Worm (Caenorhabditis elegans) whole organism, L1 larva: ENCODE results near the gene col-151.

Source experiments
- C04F5.9 ChIP-seq: sonication (generic microtip); optimal IDR thresholded peaks from 2 replicates; lab custom pipeline; 2016; ENCODE audit warnings: missing genetic modification characterization, missing compliant biosample characterization
- F16B12.6 ChIP-seq: fragments of 150-350 bp; optimal IDR thresholded peaks from 2 replicates; lab custom pipeline; 2014; ENCODE audit warnings: missing biosample characterization, missing genetic modification characterization
- Y116A8C.19 ChIP-seq: sonication (generic microtip); optimal IDR thresholded peaks from 2 replicates; lab custom pipeline; 2016; ENCODE audit warnings: missing compliant biosample characterization, missing genetic modification characterization, borderline replicate concordance
- aly-2 ChIP-seq: fragments of 150-350 bp; optimal IDR thresholded peaks from 2 replicates; lab custom pipeline; 2014; ENCODE audit warnings: missing biosample characterization, missing genetic modification characterization
- blmp-1 ChIP-seq: fragments of 150-350 bp; optimal IDR thresholded peaks from 2 replicates; lab custom pipeline; 2014; ENCODE audit warnings: missing biosample characterization, missing genetic modification characterization
- ceh-63 ChIP-seq: fragments of 200-800 bp; sonication (Bioruptor generic); optimal IDR thresholded peaks from 2 replicates; lab custom pipeline; 2018; ENCODE audit warnings: mild to moderate bottlenecking, missing genetic modification characterization, missing compliant biosample characterization
- ceh-82 ChIP-seq, 3 experiments: fragments of 150-350 bp in 1 of 3; sonication (generic microtip) in 2 of 3; optimal IDR thresholded peaks; 2 replicates each; lab custom pipeline; 2014 to 2017; ENCODE audit warnings: missing biosample characterization in 3 of 3, missing genetic modification characterization in 3 of 3
- ceh-90 ChIP-seq: sonication (generic microtip); optimal IDR thresholded peaks from 2 replicates; lab custom pipeline; 2016; ENCODE audit warnings: missing genetic modification characterization, missing compliant biosample characterization
- dsc-1 ChIP-seq: sonication (generic microtip); optimal IDR thresholded peaks from 2 replicates; lab custom pipeline; 2016; ENCODE audit warnings: mild to moderate bottlenecking, missing genetic modification characterization, missing compliant biosample characterization
- efl-1 ChIP-seq, 4 experiments: fragments of 150-350 bp; optimal IDR thresholded peaks in 3 of 4; peaks in 1 of 4; 1 replicate in 1 of 4; 2 replicates in 3 of 4; lab custom pipeline; 2014; ENCODE audit warnings: missing biosample characterization in 2 of 4, missing genetic modification characterization in 2 of 4, missing genetic modification reagents in 2 of 4
- egl-13 ChIP-seq: sonication (generic microtip); optimal IDR thresholded peaks from 2 replicates; lab custom pipeline; 2016; ENCODE audit warnings: missing genotype, missing genetic modification reagents, missing genetic modification characterization, missing compliant biosample characterization
- egl-27 ChIP-seq, 2 experiments: fragments of 150-350 bp in 1 of 2; sonication (generic microtip); optimal IDR thresholded peaks; 3 replicates each; lab custom pipeline; 2017 to 2018; ENCODE audit warnings: missing biosample characterization in 2 of 2, missing genetic modification characterization in 2 of 2, missing genetic modification reagents in 2 of 2
- fkh-10 ChIP-seq: sonication (generic microtip); optimal IDR thresholded peaks from 2 replicates; lab custom pipeline; 2017; ENCODE audit warnings: missing biosample characterization, missing genetic modification reagents, missing genetic modification characterization
- fkh-4 ChIP-seq: sonication (generic microtip); optimal IDR thresholded peaks from 2 replicates; lab custom pipeline; 2016; ENCODE audit warnings: missing compliant biosample characterization, missing genetic modification characterization, borderline replicate concordance
- fkh-8 ChIP-seq: sonication (generic microtip); optimal IDR thresholded peaks from 2 replicates; lab custom pipeline; 2016; ENCODE audit warnings: mild to moderate bottlenecking, missing genetic modification characterization, missing compliant biosample characterization
- grh-1 ChIP-seq: fragments of 200-800 bp; sonication (Bioruptor generic); IDR thresholded peaks from 2 replicates; pipeline ENCODE4 v1.3.6; 2022; ENCODE audit warnings: missing genetic modification reagents, missing genetic modification characterization, missing compliant biosample characterization
- isw-1 ChIP-seq: fragments of 200-800 bp; sonication (Bioruptor generic); IDR thresholded peaks from 2 replicates; pipeline ENCODE4 v1.3.6; 2022; ENCODE audit warnings: missing genetic modification characterization, missing compliant biosample characterization
- jun-1 ChIP-seq: fragments of 150-350 bp; optimal IDR thresholded peaks from 2 replicates; lab custom pipeline; 2014; ENCODE audit warnings: missing biosample characterization, missing genetic modification reagents, missing genetic modification characterization
- lin-15B ChIP-seq: fragments of 150-350 bp; sonication (generic microtip); optimal IDR thresholded peaks from 3 replicates; lab custom pipeline; 2014; ENCODE audit warnings: missing biosample characterization, missing genetic modification characterization
- mdl-1 ChIP-seq, 2 experiments: fragments of 150-350 bp; optimal IDR thresholded peaks; 2 replicates each; lab custom pipeline; 2014 to 2017; ENCODE audit warnings: missing biosample characterization in 2 of 2, missing genetic modification characterization in 2 of 2, inconsistent platforms in 1 of 2
- mef-2 ChIP-seq: fragments of 150-350 bp; optimal IDR thresholded peaks from 2 replicates; lab custom pipeline; 2014; ENCODE audit warnings: missing biosample characterization, missing genetic modification characterization
- nhr-11 ChIP-seq: fragments of 150-350 bp; optimal IDR thresholded peaks from 2 replicates; lab custom pipeline; 2014; ENCODE audit warnings: missing biosample characterization, missing genetic modification characterization
- nhr-12 ChIP-seq: sonication (generic microtip); optimal IDR thresholded peaks from 2 replicates; lab custom pipeline; 2017; ENCODE audit warnings: missing biosample characterization, missing genetic modification characterization
- nhr-20 ChIP-seq: sonication (generic microtip); optimal IDR thresholded peaks from 2 replicates; lab custom pipeline; 2016; ENCODE audit warnings: mild to moderate bottlenecking, missing genetic modification characterization, missing compliant biosample characterization
- nhr-76 ChIP-seq: sonication (generic microtip); optimal IDR thresholded peaks from 2 replicates; lab custom pipeline; 2017; ENCODE audit warnings: missing biosample characterization, missing genetic modification characterization
- nhr-84 ChIP-seq: sonication (generic microtip); optimal IDR thresholded peaks from 2 replicates; lab custom pipeline; 2017; ENCODE audit warnings: missing biosample characterization, missing genetic modification characterization
- nhr-85 ChIP-seq: sonication (generic microtip); peaks from one replicate; lab custom pipeline; 2016; ENCODE audit warnings: missing genetic modification characterization, inconsistent platforms, missing compliant biosample characterization
- pax-3 ChIP-seq: fragments of 200-800 bp; sonication (Bioruptor generic); optimal IDR thresholded peaks from 2 replicates; lab custom pipeline; 2018; ENCODE audit warnings: mild to moderate bottlenecking, missing genetic modification characterization, moderate library complexity, missing compliant biosample characterization
- skn-1 ChIP-seq: fragments of 150-350 bp; optimal IDR thresholded peaks from 2 replicates; lab custom pipeline; 2014; ENCODE audit warnings: missing biosample characterization, missing genetic modification characterization
- snpc-4 ChIP-seq: fragments of 150-350 bp; optimal IDR thresholded peaks from 2 replicates; lab custom pipeline; 2014; ENCODE audit warnings: missing biosample characterization, missing genetic modification characterization
- snu-23 ChIP-seq: sonication (generic microtip); optimal IDR thresholded peaks from 2 replicates; lab custom pipeline; 2016; ENCODE audit warnings: missing genetic modification characterization, missing compliant biosample characterization
- tlp-1 ChIP-seq: fragments of 150-350 bp; optimal IDR thresholded peaks from 2 replicates; lab custom pipeline; 2014; ENCODE audit warnings: missing biosample characterization, missing genetic modification characterization
- unc-98 ChIP-seq: fragments of 200-800 bp; sonication (Bioruptor generic); IDR thresholded peaks from 2 replicates; pipeline ENCODE4 v1.3.6; 2022; ENCODE audit warnings: missing genetic modification characterization, missing compliant biosample characterization
- vab-15 ChIP-seq: sonication (generic microtip); optimal IDR thresholded peaks from 2 replicates; lab custom pipeline; 2017; ENCODE audit warnings: missing genotype, mild to moderate bottlenecking, missing genetic modification characterization, missing compliant biosample characterization
- ztf-11 ChIP-seq, 2 experiments: sonication (generic microtip); optimal IDR thresholded peaks; 2 replicates each; lab custom pipeline; 2016 to 2017; ENCODE audit warnings: missing genetic modification characterization in 2 of 2, missing biosample characterization in 1 of 2, missing compliant biosample characterization in 1 of 2

col-151 gene

ce11 chrV:10426253-10426652, 31.2 kb upstream of the col-151 start, which contains the start of gene apc-10:
Gene apc-10 (minus strand): TSS chrV:10426353.
- no peak for TF ChIP-seq nhr-12 (tag; lab: Kevin White, UChicago)
- no peak for TF ChIP-seq blmp-1 (tag; lab: Kevin White, UChicago)
- no peak for TF ChIP-seq fkh-10 (GFP tag; lab: Kevin White, UChicago)
- TF ChIP-seq mef-2 (tag; lab: Kevin White, UChicago) = no peak
- no peak for TF ChIP-seq Y116A8C.19 (tag; lab: Kevin White, UChicago)
- no peak for TF ChIP-seq grh-1 (GFP tag; lab: Robert Waterston, UW)
- TF ChIP-seq F16B12.6 (tag; lab: Kevin White, UChicago) = no peak

DNA sequence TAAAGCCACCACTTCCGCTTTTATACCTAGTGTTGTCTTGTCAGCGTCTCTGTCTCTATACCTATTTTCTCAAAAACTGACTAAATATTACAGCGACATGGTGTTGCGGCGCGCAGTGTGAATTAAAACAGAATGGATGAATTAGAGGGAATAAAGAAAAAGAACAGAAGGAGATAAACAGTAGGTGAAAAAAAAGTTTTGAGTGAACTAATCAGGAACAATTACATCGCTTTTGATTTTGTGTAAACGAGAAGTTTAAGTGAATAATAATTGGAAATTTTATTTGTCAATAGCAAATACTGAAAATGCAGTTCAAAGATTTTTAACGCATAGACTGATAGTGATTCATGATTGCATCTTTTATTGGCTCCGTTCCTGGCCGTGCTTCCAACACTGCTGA, 30.1 kb upstream of the col-151 start, which contains the start of gene col-12:
TSS of gene col-12 (minus strand) at position 101 of the 400 bp plus-strand sequence.
- no peak for TF ChIP-seq isw-1
- no peak for TF ChIP-seq ceh-82 (tag; optimal IDR thresholded peaks at IDR 0.05; lab: Kevin White, UChicago)
- no peak for TF ChIP-seq skn-1 (tag; lab: Kevin White, UChicago)
- TF ChIP-seq ztf-11 (tag; optimal IDR thresholded peaks at IDR 0.05; lab: Kevin White, UChicago) = no peak
- TF ChIP-seq mdl-1 (tag; optimal IDR thresholded peaks at IDR 0.05; lab: Kevin White, UChicago) = no peak
- TF ChIP-seq jun-1 = no peak

ce11 chrV:10423511-10423910, 28.5 kb upstream of the col-151 start:
- peak; percentile 64 for TF ChIP-seq nhr-85 (tag; lab: Kevin White, UChicago)
- no peak for TF ChIP-seq ceh-90 (tag; lab: Kevin White, UChicago)
- no peak for TF ChIP-seq efl-1 (optimal IDR thresholded peaks at IDR 0.05; lab: Kevin White, UChicago)
- no peak for TF ChIP-seq efl-1 (GFP tag; optimal IDR thresholded peaks at IDR 0.05 in 1 of 2; lab: Kevin White, UChicago)
- no peak for TF ChIP-seq snu-23 (GFP tag; lab: Kevin White, UChicago)
- no peak for TF ChIP-seq ceh-63
- no peak for TF ChIP-seq mdl-1 (tag; optimal IDR thresholded peaks at IDR 0.05; lab: Kevin White, UChicago)
- TF ChIP-seq, all 84 proteins: peak for 1

ce11 chrV:10421802-10422201, 26.8 kb upstream of the col-151 start, which contains the start of gene col-13:
Gene col-13 (minus strand): TSS chrV:10421902.
- TF ChIP-seq egl-27 (tag; optimal IDR thresholded peaks at IDR 0.05; lab: Kevin White, UChicago) (no peak), nhr-11 (tag; lab: Kevin White, UChicago) (no peak), unc-98 (no peak), pax-3 (tag; lab: Kevin White, UChicago) (no peak), nhr-76 (no peak), aly-2 (tag; lab: Kevin White, UChicago) (no peak), fkh-8 (tag; lab: Kevin White, UChicago) (no peak), nhr-84 (no peak), F16B12.6 (tag; lab: Kevin White, UChicago) (no peak), fkh-4 (tag; lab: Kevin White, UChicago) (no peak), nhr-20 (tag; lab: Kevin White, UChicago) (no peak), efl-1 (optimal IDR thresholded peaks at IDR 0.05; lab: Kevin White, UChicago) (no peak), efl-1 (GFP tag; optimal IDR thresholded peaks at IDR 0.05 in 1 of 2; lab: Kevin White, UChicago) (no peak), nhr-85 (tag; lab: Kevin White, UChicago) (no peak), lin-15B (no peak), egl-13 (no peak), vab-15 (tag; lab: Kevin White, UChicago) (no peak), C04F5.9 (tag; lab: Kevin White, UChicago) (no peak), tlp-1 (tag; lab: Kevin White, UChicago) (no peak), dsc-1 (no peak), ceh-82 (tag; optimal IDR thresholded peaks at IDR 0.05; lab: Kevin White, UChicago) (no peak)
- TF ChIP-seq, all 84 proteins: peak for 0

- no peak for TF ChIP-seq vab-15 (tag; lab: Kevin White, UChicago)
- no peak for TF ChIP-seq snpc-4 (tag; lab: Kevin White, UChicago)
These were observed 23.9 kb upstream of the col-151 start, which contains the start of gene F15H10.5 for ce11 chrV:10418961-10419360. Gene F15H10.5 (minus strand): TSS chrV:10419061.
